Fruit fly (Drosophila melanogaster) whole organism, embryonic: Measurements from ENCODE around the gene tok.
A peak's percentile ranks its signal among the peaks of the same experiment; 100 is the strongest.

Source experiments
- Adf1 ChIP-seq: fragments of 200-800 bp; sonication (Bioruptor generic); IDR thresholded peaks from 2 replicates; pipeline ENCODE4 v1.3.6; 2022; ENCODE audit warnings: missing biosample characterization, missing genetic modification characterization
- Bteb2 ChIP-seq: fragments of 200-800 bp; sonication (Bioruptor generic); optimal IDR thresholded peaks from 2 replicates; lab custom pipeline; 2016; ENCODE audit warnings: missing biosample characterization, missing genetic modification characterization
- CG10565 ChIP-seq: fragments of 200-800 bp; sonication (Bioruptor generic); optimal IDR thresholded peaks from 3 replicates; lab custom pipeline; 2016; ENCODE audit warnings: missing biosample characterization, mild to moderate bottlenecking, missing genetic modification characterization
- CG11093 ChIP-seq: fragments of 200-800 bp; sonication (Bioruptor generic); IDR thresholded peaks from 3 replicates; pipeline ENCODE4 v1.3.6; 2022; ENCODE audit warnings: missing biosample characterization, missing genetic modification characterization
- CG14667 ChIP-seq: fragments of 200-800 bp; sonication (Bioruptor generic); IDR thresholded peaks from 2 replicates; pipeline ENCODE4 v1.3.6; 2022; ENCODE audit warnings: missing biosample characterization, missing genetic modification characterization
- CG16813 ChIP-seq: fragments of 200-800 bp; sonication (Bioruptor generic); IDR thresholded peaks from 3 replicates; pipeline ENCODE4 v1.3.6; 2022; ENCODE audit warnings: missing biosample characterization, missing genetic modification characterization; ENCODE audit not compliant: partially characterized antibody
- CG18599 ChIP-seq: fragments of 200-800 bp; sonication (Bioruptor generic); optimal IDR thresholded peaks from 3 replicates; lab custom pipeline; 2017; ENCODE audit warnings: missing biosample characterization, missing genetic modification characterization, mild to moderate bottlenecking, moderate library complexity, missing genetic modification reagents
- CG18619 ChIP-seq: fragments of 200-800 bp; sonication (Bioruptor generic); optimal IDR thresholded peaks from 3 replicates; lab custom pipeline; 2017; ENCODE audit warnings: missing biosample characterization, mild to moderate bottlenecking, missing genetic modification characterization
- CG2116 ChIP-seq: fragments of 200-800 bp; sonication (Bioruptor generic); optimal IDR thresholded peaks from 3 replicates; lab custom pipeline; 2018; ENCODE audit warnings: missing biosample characterization, mild to moderate bottlenecking, missing genetic modification characterization
- CG2199 ChIP-seq: fragments of 200-800 bp; sonication (Bioruptor generic); IDR thresholded peaks from 3 replicates; pipeline ENCODE4 v1.3.6; 2022; ENCODE audit warnings: missing biosample characterization, missing genetic modification characterization
- CG32767 ChIP-seq: fragments of 200-800 bp; sonication (Bioruptor generic); IDR thresholded peaks from 2 replicates; pipeline ENCODE4 v1.3.6; 2022; ENCODE audit warnings: missing biosample characterization, missing genetic modification characterization
- CG33213 ChIP-seq: fragments of 200-800 bp; sonication (Bioruptor generic); optimal IDR thresholded peaks from 3 replicates; lab custom pipeline; 2016; ENCODE audit warnings: missing biosample characterization, missing genetic modification characterization
- CG34224 ChIP-seq: fragments of 200-800 bp; sonication (Bioruptor generic); IDR thresholded peaks from 3 replicates; pipeline ENCODE4 v1.3.6; 2022; ENCODE audit warnings: missing biosample characterization, missing genetic modification characterization; ENCODE audit not compliant: partially characterized antibody
- CG42726 ChIP-seq: fragments of 200-800 bp; sonication (Bioruptor generic); IDR thresholded peaks from 2 replicates; pipeline ENCODE4 v1.3.6; 2022; ENCODE audit warnings: missing biosample characterization, missing genetic modification characterization; ENCODE audit not compliant: partially characterized antibody
- CG7271 ChIP-seq: fragments of 200-800 bp; sonication (Bioruptor generic); optimal IDR thresholded peaks from 2 replicates; lab custom pipeline; 2018; ENCODE audit warnings: missing biosample characterization, mild to moderate bottlenecking, missing genetic modification characterization, moderate library complexity
- CG8290 ChIP-seq, 3 experiments: fragments of 200-800 bp; sonication (Bioruptor generic); optimal IDR thresholded peaks; 2 replicates each; lab custom pipeline; 2016 to 2019; ENCODE audit warnings: missing biosample characterization in 3 of 3, missing genetic modification characterization in 3 of 3, mild to moderate bottlenecking in 2 of 3, moderate library complexity in 1 of 3
- Dip2 ChIP-seq: fragments of 200-800 bp; sonication (Bioruptor generic); IDR thresholded peaks from 2 replicates; pipeline ENCODE4 v1.3.6; 2022; ENCODE audit warnings: missing biosample characterization, missing genetic modification characterization
- Dip3 ChIP-seq: fragments of 200-800 bp; sonication (Bioruptor generic); optimal IDR thresholded peaks from 3 replicates; lab custom pipeline; 2016; ENCODE audit warnings: missing biosample characterization, missing genetic modification characterization
- Doc3 ChIP-seq: fragments of 200-800 bp; sonication (Bioruptor generic); IDR thresholded peaks from 3 replicates; pipeline ENCODE4 v1.3.6; 2022; ENCODE audit warnings: missing biosample characterization, missing genetic modification characterization; ENCODE audit not compliant: partially characterized antibody
- Ets97D ChIP-seq: fragments of 200-800 bp; sonication (Bioruptor generic); optimal IDR thresholded peaks from 3 replicates; lab custom pipeline; 2016; ENCODE audit warnings: missing biosample characterization, missing genetic modification characterization
- Gsc ChIP-seq: fragments of 200-800 bp; sonication (Bioruptor generic); IDR thresholded peaks from 2 replicates; pipeline ENCODE4 v1.3.6; 2022; ENCODE audit warnings: missing biosample characterization, missing genetic modification characterization
- HLH4C ChIP-seq: fragments of 200-800 bp; sonication (Bioruptor generic); IDR thresholded peaks from 3 replicates; pipeline ENCODE4 v1.3.6; 2022; ENCODE audit warnings: missing biosample characterization, missing genetic modification characterization; ENCODE audit not compliant: partially characterized antibody
- Myb ChIP-seq: fragments of 200-800 bp; sonication (Bioruptor generic); optimal IDR thresholded peaks from 2 replicates; lab custom pipeline; 2016; ENCODE audit warnings: missing biosample characterization, missing genetic modification characterization
- Opbp ChIP-seq: fragments of 200-800 bp; sonication (Bioruptor generic); IDR thresholded peaks from 3 replicates; pipeline ENCODE4 v1.3.6; 2022; ENCODE audit warnings: missing biosample characterization, missing genetic modification characterization; ENCODE audit not compliant: partially characterized antibody
- Poxn ChIP-seq: fragments of 200-800 bp; sonication (Bioruptor generic); IDR thresholded peaks from 2 replicates; pipeline ENCODE4 v1.3.6; 2022; ENCODE audit warnings: missing biosample characterization, missing genetic modification characterization
- Ptx1 ChIP-seq: fragments of 200-800 bp; sonication (Bioruptor generic); IDR thresholded peaks from 2 replicates; pipeline ENCODE4 v1.3.6; 2022; ENCODE audit warnings: missing biosample characterization, missing genetic modification characterization
- Xrp1 ChIP-seq: fragments of 200-800 bp; sonication (Bioruptor generic); IDR thresholded peaks from 2 replicates; pipeline ENCODE4 v1.3.6; 2022; ENCODE audit warnings: missing biosample characterization, missing genetic modification characterization
- abd-A ChIP-seq: fragments of 200-800 bp; sonication (Bioruptor generic); optimal IDR thresholded peaks from 3 replicates; lab custom pipeline; 2019; ENCODE audit warnings: missing biosample characterization, mild to moderate bottlenecking, missing genetic modification characterization, moderate library complexity
- al ChIP-seq: fragments of 200-800 bp; sonication (Bioruptor generic); IDR thresholded peaks from 2 replicates; pipeline ENCODE4 v1.3.6; 2022; ENCODE audit warnings: missing biosample characterization, missing genetic modification characterization
- ara ChIP-seq: fragments of 200-800 bp; sonication (Bioruptor generic); IDR thresholded peaks from 2 replicates; pipeline ENCODE4 v1.3.6; 2022; ENCODE audit warnings: missing biosample characterization, missing genetic modification characterization
- ase ChIP-seq: fragments of 200-800 bp; sonication (Bioruptor generic); IDR thresholded peaks from 3 replicates; pipeline ENCODE4 v1.3.6; 2022; ENCODE audit warnings: missing biosample characterization, missing genetic modification characterization
- ash1 ChIP-seq: fragments of 200-800 bp; sonication (Bioruptor generic); optimal IDR thresholded peaks from 2 replicates; lab custom pipeline; 2018; ENCODE audit warnings: missing biosample characterization, mild to moderate bottlenecking, missing genetic modification characterization
- ato ChIP-seq: fragments of 200-800 bp; sonication (Bioruptor generic); IDR thresholded peaks from 2 replicates; pipeline ENCODE4 v1.3.6; 2022; ENCODE audit warnings: missing biosample characterization, missing genetic modification characterization; ENCODE audit not compliant: partially characterized antibody
- bbx ChIP-seq: fragments of 200-800 bp; sonication (Bioruptor generic); IDR thresholded peaks from 2 replicates; pipeline ENCODE4 v1.3.6; 2022; ENCODE audit warnings: missing biosample characterization, missing genetic modification characterization; ENCODE audit not compliant: partially characterized antibody
- bowl ChIP-seq: fragments of 200-800 bp; sonication (Bioruptor generic); IDR thresholded peaks from 2 replicates; pipeline ENCODE4 v1.3.6; 2022; ENCODE audit warnings: missing biosample characterization, missing genetic modification characterization
- crol ChIP-seq: fragments of 200-800 bp; sonication (Bioruptor generic); IDR thresholded peaks from 2 replicates; pipeline ENCODE4 v1.3.6; 2022; ENCODE audit warnings: missing biosample characterization, missing genetic modification characterization
- dmrt99B ChIP-seq: fragments of 200-800 bp; sonication (Bioruptor generic); optimal IDR thresholded peaks from 2 replicates; lab custom pipeline; 2018; ENCODE audit warnings: missing biosample characterization, mild to moderate bottlenecking, missing genetic modification characterization, moderate library complexity
- gce ChIP-seq: fragments of 200-800 bp; sonication (Bioruptor generic); IDR thresholded peaks from 3 replicates; pipeline ENCODE4 v1.3.6; 2022; ENCODE audit warnings: missing biosample characterization, missing genetic modification characterization
- hbn ChIP-seq: fragments of 200-800 bp; sonication (Bioruptor generic); IDR thresholded peaks from 2 replicates; pipeline ENCODE4 v1.3.6; 2022; ENCODE audit warnings: missing biosample characterization, missing genetic modification characterization; ENCODE audit not compliant: partially characterized antibody
- jigr1 ChIP-seq: fragments of 200-800 bp; sonication (Bioruptor generic); IDR thresholded peaks from 3 replicates; pipeline ENCODE4 v1.3.6; 2022; ENCODE audit warnings: missing biosample characterization, missing genetic modification characterization
- mld ChIP-seq: fragments of 200-800 bp; sonication (Bioruptor generic); IDR thresholded peaks from 3 replicates; pipeline ENCODE4 v1.3.6; 2022; ENCODE audit warnings: missing biosample characterization, missing genetic modification characterization; ENCODE audit not compliant: partially characterized antibody
- phol ChIP-seq: fragments of 200-800 bp; sonication (Bioruptor generic); optimal IDR thresholded peaks from 3 replicates; lab custom pipeline; 2018; ENCODE audit warnings: missing biosample characterization, mild to moderate bottlenecking, missing genetic modification characterization, moderate library complexity
- sens ChIP-seq: fragments of 200-800 bp; sonication (Bioruptor generic); peaks from one replicate; lab custom pipeline; 2016; ENCODE audit warnings: missing biosample characterization, missing genetic modification characterization
- sna ChIP-seq: fragments of 200-800 bp; sonication (Bioruptor generic); IDR thresholded peaks from 2 replicates; pipeline ENCODE4 v1.3.6; 2022; ENCODE audit warnings: missing biosample characterization, missing genetic modification characterization; ENCODE audit not compliant: partially characterized antibody
- sug ChIP-seq: fragments of 200-800 bp; optimal IDR thresholded peaks from 2 replicates; lab custom pipeline; 2019; ENCODE audit warnings: missing biosample characterization, mild to moderate bottlenecking, missing genetic modification characterization, moderate library complexity
- tap ChIP-seq: fragments of 200-800 bp; optimal IDR thresholded peaks from 3 replicates; lab custom pipeline; 2019; ENCODE audit warnings: missing biosample characterization, mild to moderate bottlenecking, missing genetic modification characterization, moderate library complexity
- toy ChIP-seq: fragments of 200-800 bp; sonication (Bioruptor generic); IDR thresholded peaks from 2 replicates; pipeline ENCODE4 v1.3.6; 2022; ENCODE audit warnings: missing biosample characterization, missing genetic modification characterization
- yki ChIP-seq: fragments of >200 bp; optimal IDR thresholded peaks from 3 replicates; lab custom pipeline; 2018

Gene tok

dm6 chr3R:24719314-24720290 lies at the start of gene tok, which contains the start of gene CG13630:
tok (plus strand) TSS chr3R:24719697.
CG13630 (minus strand) TSS chr3R:24719364.
- peak; percentile 67 for TF ChIP-seq hbn
- peak; percentile 80 for TF ChIP-seq bbx (GFP tag; lab: Robert Waterston, UW)
- no peak for TF ChIP-seq Dip3
- TF ChIP-seq tap, result no peak
- no peak for TF ChIP-seq ash1
- TF ChIP-seq Myb (GFP tag; lab: Kevin White, UChicago), result peak; percentile 97
- TF ChIP-seq CG32767 (GFP tag; lab: Robert Waterston, UW), result no peak
- peak; percentile 44 for TF ChIP-seq ato (GFP tag; lab: Robert Waterston, UW)
- no peak for TF ChIP-seq Dip2
- TF ChIP-seq gce (GFP tag; lab: Robert Waterston, UW), result no peak
- no peak for TF ChIP-seq bowl (GFP tag; lab: Robert Waterston, UW)
- TF ChIP-seq sens (GFP tag; lab: Kevin White, UChicago), result peak; percentile 66
- no peak for TF ChIP-seq Xrp1 (GFP tag; lab: Robert Waterston, UW)
- TF ChIP-seq CG2116 (GFP tag; lab: Kevin White, UChicago), result peak; percentile 85
- TF ChIP-seq CG42726 (GFP tag; lab: Robert Waterston, UW), result 0 out of 2 replicates have a peak, but pooled peaks have one; percentile 42
- peak; percentile 13; the same call in 1 of the 2 replicates for TF ChIP-seq Adf1
- no peak for TF ChIP-seq Bteb2
- TF ChIP-seq Opbp, result peak; percentile 80
- peak; percentile 21 for TF ChIP-seq Ets97D (GFP tag; lab: Kevin White, UChicago)
- peak; percentile 79 for TF ChIP-seq CG16813 (GFP tag; lab: Robert Waterston, UW)
- no peak for TF ChIP-seq CG10565 (GFP tag; lab: Kevin White, UChicago)
- peak; percentile 72 for TF ChIP-seq Doc3 (GFP tag; lab: Robert Waterston, UW)
- TF ChIP-seq Poxn (GFP tag; lab: Robert Waterston, UW), result no peak
- TF ChIP-seq CG2199 (GFP tag; lab: Robert Waterston, UW), result no peak
- no peak for TF ChIP-seq CG33213
- TF ChIP-seq CG18619 (GFP tag; lab: Kevin White, UChicago), result no peak
- TF ChIP-seq Gsc (GFP tag; lab: Robert Waterston, UW), result no peak
- no peak for TF ChIP-seq dmrt99B
- TF ChIP-seq Ptx1 (GFP tag; lab: Robert Waterston, UW), result no peak
- peak; percentile 64 for TF ChIP-seq CG34224 (GFP tag; lab: Robert Waterston, UW)
- TF ChIP-seq sug (tag; lab: Kevin White, UChicago), result no peak
- TF ChIP-seq CG14667 (GFP tag; lab: Robert Waterston, UW), result no peak
- no peak for TF ChIP-seq ase (GFP tag; lab: Robert Waterston, UW)
- TF ChIP-seq crol, result no peak
- TF ChIP-seq CG8290 (GFP tag; optimal IDR thresholded peaks at IDR 0.05; lab: Kevin White, UChicago), result no peak
- no peak for TF ChIP-seq CG8290 (tag; optimal IDR thresholded peaks at IDR 0.05; lab: Kevin White, UChicago)
- TF ChIP-seq ara (GFP tag; lab: Robert Waterston, UW), result no peak
- no peak for TF ChIP-seq CG18599
- no peak for TF ChIP-seq yki (lab: Kevin White, UChicago)
- TF ChIP-seq CG7271 (tag; lab: Kevin White, UChicago), result no peak
- TF ChIP-seq jigr1 (GFP tag; lab: Robert Waterston, UW), result no peak
- 0 out of 3 replicates have a peak, but pooled peaks have one; percentile 61 for TF ChIP-seq mld (GFP tag; lab: Robert Waterston, UW)
- TF ChIP-seq toy (GFP tag; lab: Robert Waterston, UW), result no peak
- TF ChIP-seq sna, result peak; percentile 48
- TF ChIP-seq phol (tag; lab: Kevin White, UChicago), result peak; percentile 52
- peak; percentile 88 for TF ChIP-seq HLH4C
- no peak for TF ChIP-seq al (GFP tag; lab: Robert Waterston, UW)
- no peak for TF ChIP-seq CG11093 (GFP tag; lab: Robert Waterston, UW)
- no peak for TF ChIP-seq abd-A
